Worm (Caenorhabditis elegans): Measurements from ENCODE around the gene nlp-53.

- TF ChIP-seq sox-2 (GFP tag; IDR thresholded peaks at IDR 0.05): no peak
- TF ChIP-seq pha-4 (tag; optimal IDR thresholded peaks at IDR 0.05): no peak
- TF ChIP-seq pqm-1 (tag; optimal IDR thresholded peaks at IDR 0.05): no peak
- TF ChIP-seq tbx-7 (tag; optimal IDR thresholded peaks at IDR 0.05): no peak
- TF ChIP-seq ref-2 (tag; optimal IDR thresholded peaks at IDR 0.05): no peak
- TF ChIP-seq nfya-1 (tag; optimal IDR thresholded peaks at IDR 0.05): no peak
These were observed 35.6 kb downstream of the nlp-53 start for ce11 chrX:13654276-13654675.

Data from whole organism, late embryonic.